Worm (Caenorhabditis elegans): Measurements from ENCODE around the gene T14F9.2.

T14F9.2 gene

DNA sequence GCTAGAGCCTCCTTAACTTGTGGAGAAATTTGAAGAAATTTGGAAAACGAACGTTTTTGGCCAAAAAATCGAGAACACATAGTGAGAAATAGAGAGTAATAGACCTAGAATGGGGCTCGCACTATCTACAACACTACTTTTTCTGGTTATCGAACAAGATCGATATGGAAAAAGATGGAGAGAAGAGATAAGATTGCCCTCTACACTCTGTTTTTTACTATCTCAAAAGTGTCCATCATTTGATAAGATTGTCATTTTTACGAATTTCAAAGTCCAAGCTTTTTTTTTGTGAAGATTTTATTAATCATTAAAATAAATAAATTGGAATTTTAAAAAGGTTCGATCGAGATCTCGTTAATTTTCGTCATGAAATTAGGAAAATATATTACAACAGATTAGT is 30.4 kb upstream of the T14F9.2 start, which contains the start of gene T24C12.3:
Gene T24C12.3, minus strand, starts transcription at position 134 of the 400 bp plus-strand sequence.
- TF ChIP-seq ekl-4 (GFP tag; IDR thresholded peaks at IDR 0.05) (no peak), athp-1 (tag; optimal IDR thresholded peaks at IDR 0.05) (no peak), nhr-80 (tag; optimal IDR thresholded peaks at IDR 0.05) (peak; percentile 79), nhr-90 (tag; optimal IDR thresholded peaks at IDR 0.05) (no peak), snpc-1.3 (tag; optimal IDR thresholded peaks at IDR 0.05; ENCODE audit: insufficient read depth) (no peak)

DNA sequence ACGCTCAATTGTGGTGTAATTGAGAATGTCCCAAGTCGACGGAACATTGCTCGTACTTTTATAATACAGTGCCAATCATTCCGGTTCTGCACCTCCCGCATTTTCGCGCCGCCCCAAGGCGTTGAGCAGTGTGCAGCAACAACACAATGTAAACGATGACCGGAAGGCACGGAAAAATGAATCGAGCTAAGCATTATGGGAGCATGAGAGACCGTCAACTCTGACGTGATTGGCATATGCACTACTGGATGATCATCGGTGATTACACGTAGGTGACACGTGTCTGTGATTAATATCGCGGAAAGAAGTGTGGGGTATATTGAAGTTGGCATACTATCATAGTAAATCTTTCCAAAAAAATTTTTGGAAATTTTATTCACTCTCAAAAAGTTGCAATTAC is 29.2 kb upstream of the T14F9.2 start, which contains the start of gene T24C12.4:
Gene T24C12.4, minus strand, starts transcription at position 101 of the 400 bp plus-strand sequence.
- no peak for TF ChIP-seq nhr-179 (tag; optimal IDR thresholded peaks at IDR 0.05)
- TF ChIP-seq nfya-2 (GFP tag; IDR thresholded peaks at IDR 0.05): no peak
- TF ChIP-seq snpc-4 (GFP tag; optimal IDR thresholded peaks at IDR 0.05): no peak
- no peak for TF ChIP-seq snpc-4 (tag; optimal IDR thresholded peaks at IDR 0.05)
- TF ChIP-seq ztf-25 (GFP tag; IDR thresholded peaks at IDR 0.05): no peak

DNA sequence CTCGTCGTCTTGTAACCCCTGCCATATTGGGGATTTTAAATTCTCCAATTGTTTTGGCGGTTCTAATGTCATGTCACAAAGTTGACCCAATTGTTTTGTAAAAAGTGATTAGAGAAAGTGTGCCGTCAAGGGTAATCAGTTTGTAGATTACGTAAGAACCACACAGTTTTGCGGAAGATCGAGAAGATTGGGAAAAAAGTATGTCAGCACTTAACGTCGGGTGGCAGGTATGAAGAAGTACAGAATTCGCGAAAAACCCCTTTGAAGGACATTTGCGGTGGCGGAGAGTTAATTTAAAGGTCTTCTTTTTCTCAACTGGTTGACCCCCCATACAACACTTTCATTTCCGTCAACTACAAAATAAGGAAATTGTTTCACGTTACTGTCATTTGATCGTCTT is 25.7 kb upstream of the T14F9.2 start:
- TF ChIP-seq F52B5.7 (tag; optimal IDR thresholded peaks at IDR 0.05): no peak

DNA sequence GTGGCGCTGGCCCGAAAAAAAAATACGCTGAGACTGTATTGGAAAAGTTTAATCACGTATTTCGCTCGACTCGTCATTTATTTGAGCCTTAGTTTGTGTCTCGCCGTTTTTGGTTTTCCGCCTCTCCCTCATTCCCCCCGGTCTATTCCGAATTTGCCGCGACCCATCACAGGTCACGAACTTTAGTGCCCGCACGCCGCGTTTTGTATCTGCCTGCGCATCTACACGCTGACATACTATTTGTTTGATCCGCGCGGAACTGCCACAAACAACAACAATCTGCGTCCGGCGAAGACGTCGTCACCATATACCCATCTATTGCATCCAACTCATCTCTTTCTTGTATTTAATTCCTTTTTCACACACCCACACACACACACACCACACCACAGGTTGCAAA is 24.0 kb upstream of the T14F9.2 start:
- TF ChIP-seq madf-3 (GFP tag; IDR thresholded peaks at IDR 0.05): 0 out of 2 replicates have a peak, but pooled peaks have one; percentile 8
- TF ChIP-seq attf-3 (GFP tag; conservative IDR thresholded peaks at IDR 0.05): no peak

DNA sequence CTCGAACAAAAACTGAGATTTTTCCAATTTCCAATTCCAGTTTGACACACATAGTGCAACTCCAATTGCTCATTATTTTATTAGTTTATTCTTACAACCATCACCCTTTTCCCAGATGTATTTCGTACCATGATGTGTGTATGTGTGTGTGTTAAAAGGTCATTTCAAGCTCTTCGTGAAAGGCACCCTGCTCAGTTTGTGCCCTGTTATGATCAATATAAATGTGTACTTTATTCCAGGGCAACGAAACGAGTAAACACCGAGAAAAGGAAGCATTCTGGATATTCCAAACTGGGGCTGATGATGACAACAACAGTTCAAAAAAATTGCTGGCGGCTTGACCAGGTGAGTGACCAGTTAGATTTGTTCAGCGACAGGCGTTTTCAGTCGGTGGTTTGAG is 23.4 kb upstream of the T14F9.2 start, which contains the start of gene peb-1:
Gene peb-1, plus strand, starts transcription at position 301 of the 400 bp plus-strand sequence.
- no peak for TF ChIP-seq ztf-25 (GFP tag; IDR thresholded peaks at IDR 0.05)
- TF ChIP-seq unc-130 (GFP tag; optimal IDR thresholded peaks at IDR 0.05): no peak
- TF ChIP-seq unc-62 (GFP tag; optimal IDR thresholded peaks at IDR 0.05): no peak
- TF ChIP-seq dpl-1 (GFP tag; optimal IDR thresholded peaks at IDR 0.05): no peak
- TF ChIP-seq nfyb-1 (GFP tag; IDR thresholded peaks at IDR 0.05): no peak
- no peak for TF ChIP-seq ceh-58 (GFP tag; IDR thresholded peaks at IDR 0.05)
- no peak for TF ChIP-seq snpc-4 (GFP tag; optimal IDR thresholded peaks at IDR 0.05)
- TF ChIP-seq snpc-4 (tag; optimal IDR thresholded peaks at IDR 0.05): no peak
- no peak for TF ChIP-seq ceh-100 (GFP tag; IDR thresholded peaks at IDR 0.05)

DNA sequence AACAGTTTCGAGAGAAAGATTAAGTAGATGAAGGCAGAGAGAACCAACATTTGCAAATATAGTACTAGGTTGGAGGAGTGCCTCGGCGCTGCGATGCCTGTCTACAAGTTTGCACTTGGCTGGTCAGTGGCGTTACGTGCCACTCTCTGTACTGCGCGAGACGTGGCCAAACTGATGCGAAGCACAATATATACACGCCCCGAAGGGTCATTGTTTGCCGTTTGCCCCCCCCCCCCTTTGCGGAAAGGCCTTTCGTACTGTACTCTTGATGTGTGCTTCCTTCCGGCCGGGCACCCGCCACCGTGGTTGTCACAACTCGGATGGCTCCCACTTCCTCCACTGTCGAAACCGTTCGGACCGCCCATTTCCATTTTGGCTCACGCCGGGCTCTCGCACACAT is 22.0 kb upstream of the T14F9.2 start:
- TF ChIP-seq zfh-2 (GFP tag; conservative IDR thresholded peaks at IDR 0.05) (0 out of 2 replicates have a peak, but pooled peaks have one; percentile 13), ceh-40 (GFP tag; IDR thresholded peaks at IDR 0.05) (no peak), Y53F4B.3 (GFP tag; IDR thresholded peaks at IDR 0.05) (no peak)

DNA sequence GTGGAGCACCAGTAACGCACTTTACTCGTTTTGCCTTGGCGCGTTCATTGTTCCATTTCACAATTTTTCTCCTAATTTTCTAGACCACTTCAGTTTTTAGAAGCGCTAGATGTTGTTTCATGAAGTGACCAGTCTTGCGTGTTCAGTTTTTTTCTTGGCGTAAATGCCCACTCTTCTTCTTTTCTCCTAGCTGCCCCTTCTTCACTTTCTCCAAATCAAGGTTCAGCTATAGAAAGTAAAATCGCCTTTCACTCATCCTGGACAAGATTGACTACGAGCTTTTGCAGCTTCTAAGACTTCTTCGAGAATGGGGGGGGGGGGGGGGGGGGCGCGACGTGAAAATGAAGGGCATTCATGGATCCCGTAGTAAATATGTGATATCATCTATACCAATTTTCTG is 21.4 kb upstream of the T14F9.2 start:
- no peak for TF ChIP-seq bed-2 (GFP tag; IDR thresholded peaks at IDR 0.05)
- no peak for TF ChIP-seq lin-54 (GFP tag; optimal IDR thresholded peaks at IDR 0.05)
- no peak for TF ChIP-seq attf-5 (GFP tag; optimal IDR thresholded peaks at IDR 0.05)
- no peak for TF ChIP-seq D2030.7 (GFP tag; IDR thresholded peaks at IDR 0.05)
- TF ChIP-seq nhr-80 (tag; optimal IDR thresholded peaks at IDR 0.05): no peak
- no peak for TF ChIP-seq F52B5.7 (tag; optimal IDR thresholded peaks at IDR 0.05)
- TF ChIP-seq lsl-1 (GFP tag; optimal IDR thresholded peaks at IDR 0.05): no peak
- no peak for TF ChIP-seq attf-6 (GFP tag; IDR thresholded peaks at IDR 0.05)
- TF ChIP-seq zim-3 (tag; optimal IDR thresholded peaks at IDR 0.05): no peak
- TF ChIP-seq him-1 (tag; optimal IDR thresholded peaks at IDR 0.05): no peak
- TF ChIP-seq zfh-2 (GFP tag; conservative IDR thresholded peaks at IDR 0.05): no peak
- no peak for TF ChIP-seq egl-44 (GFP tag; IDR thresholded peaks at IDR 0.05)
- no peak for TF ChIP-seq tbp1 (GFP tag; optimal IDR thresholded peaks at IDR 0.05)

Data from whole organism, young adult.